Worm (Caenorhabditis elegans) whole organism, late embryonic: ENCODE data around the gene srh-274.

ENCODE experiments used
- F13H6.1 ChIP-seq: sonication (generic microtip); optimal IDR thresholded peaks from 2 replicates; lab custom pipeline; 2016; ENCODE audit warnings: missing genetic modification characterization, missing compliant biosample characterization
- ahr-1 ChIP-seq: sonication (generic microtip); optimal IDR thresholded peaks from 2 replicates; lab custom pipeline; 2016; ENCODE audit warnings: missing genetic modification characterization, missing compliant biosample characterization
- ceh-14 ChIP-seq: sonication (generic microtip); optimal IDR thresholded peaks from 2 replicates; lab custom pipeline; 2016; ENCODE audit warnings: missing genotype, missing genetic modification characterization, missing compliant biosample characterization
- ceh-18 ChIP-seq: sonication (generic microtip); optimal IDR thresholded peaks from 2 replicates; lab custom pipeline; 2016; ENCODE audit warnings: missing genetic modification characterization, missing compliant biosample characterization
- ceh-19 ChIP-seq: fragments of 200-800 bp; sonication (Bioruptor generic); optimal IDR thresholded peaks from 2 replicates; lab custom pipeline; 2018; ENCODE audit warnings: mild to moderate bottlenecking, missing genetic modification characterization, missing compliant biosample characterization
- ceh-2 ChIP-seq: sonication (generic microtip); optimal IDR thresholded peaks from 2 replicates; lab custom pipeline; 2016; ENCODE audit warnings: missing genotype, missing genetic modification characterization, missing compliant biosample characterization
- ceh-31 ChIP-seq: sonication (generic microtip); optimal IDR thresholded peaks from 2 replicates; lab custom pipeline; 2016; ENCODE audit warnings: missing genetic modification characterization, missing compliant biosample characterization
- ceh-34 ChIP-seq: sonication (generic microtip); optimal IDR thresholded peaks from 2 replicates; lab custom pipeline; 2016; ENCODE audit warnings: mild to moderate bottlenecking, missing genetic modification characterization, missing compliant biosample characterization
- ceh-48 ChIP-seq: sonication (generic microtip); optimal IDR thresholded peaks from 2 replicates; lab custom pipeline; 2016; ENCODE audit warnings: missing genetic modification characterization, inconsistent platforms, missing compliant biosample characterization
- ceh-9 ChIP-seq: sonication (generic microtip); optimal IDR thresholded peaks from 2 replicates; lab custom pipeline; 2016; ENCODE audit warnings: mild to moderate bottlenecking, missing genetic modification characterization, inconsistent platforms, missing compliant biosample characterization
- elt-2 ChIP-seq: sonication (generic microtip); optimal IDR thresholded peaks from 2 replicates; lab custom pipeline; 2016; ENCODE audit warnings: missing genetic modification reagents, missing genetic modification characterization, missing compliant biosample characterization
- elt-4 ChIP-seq: sonication (generic microtip); optimal IDR thresholded peaks from 2 replicates; lab custom pipeline; 2016; ENCODE audit warnings: missing genetic modification characterization, missing compliant biosample characterization
- ets-4 ChIP-seq: sonication (generic microtip); optimal IDR thresholded peaks from 2 replicates; lab custom pipeline; 2016; ENCODE audit warnings: missing genetic modification characterization, missing compliant biosample characterization
- fkh-10 ChIP-seq: fragments of 150-350 bp; optimal IDR thresholded peaks from 2 replicates; lab custom pipeline; 2014; ENCODE audit warnings: missing biosample characterization, missing genetic modification reagents, missing genetic modification characterization
- fkh-6 ChIP-seq: sonication (generic microtip); optimal IDR thresholded peaks from 2 replicates; lab custom pipeline; 2016; ENCODE audit warnings: missing genetic modification characterization, missing compliant biosample characterization
- hlh-13 ChIP-seq: fragments of 200-800 bp; sonication (Bioruptor generic); optimal IDR thresholded peaks from 2 replicates; lab custom pipeline; 2018; ENCODE audit warnings: mild to moderate bottlenecking, missing genetic modification characterization, missing compliant biosample characterization
- hlh-15 ChIP-seq: sonication (generic microtip); optimal IDR thresholded peaks from 2 replicates; lab custom pipeline; 2016; ENCODE audit warnings: missing genetic modification characterization, missing compliant biosample characterization
- hlh-30 ChIP-seq: sonication (generic microtip); optimal IDR thresholded peaks from 2 replicates; lab custom pipeline; 2017; ENCODE audit warnings: antibody characterized with exemption, missing genetic modification characterization, missing compliant biosample characterization; ENCODE audit not compliant: insufficient read depth
- hlh-6 ChIP-seq: sonication (generic microtip); optimal IDR thresholded peaks from 2 replicates; lab custom pipeline; 2016; ENCODE audit warnings: missing genotype, missing genetic modification characterization, missing compliant biosample characterization
- hlh-8 ChIP-seq: sonication (generic microtip); optimal IDR thresholded peaks from 2 replicates; lab custom pipeline; 2016; ENCODE audit warnings: missing genotype, missing genetic modification characterization, missing compliant biosample characterization
- nhr-232 ChIP-seq: sonication (generic microtip); optimal IDR thresholded peaks from 2 replicates; lab custom pipeline; 2016; ENCODE audit warnings: missing genetic modification characterization, missing compliant biosample characterization
- npax-4 ChIP-seq: sonication (generic microtip); optimal IDR thresholded peaks from 2 replicates; lab custom pipeline; 2016; ENCODE audit warnings: missing genetic modification characterization, missing compliant biosample characterization
- odd-2 ChIP-seq: sonication (generic microtip); optimal IDR thresholded peaks from 2 replicates; lab custom pipeline; 2017; ENCODE audit warnings: antibody characterized with exemption, mild to moderate bottlenecking, missing genetic modification characterization, missing compliant biosample characterization
- pag-3 ChIP-seq: sonication (generic microtip); optimal IDR thresholded peaks from 2 replicates; lab custom pipeline; 2016; ENCODE audit warnings: missing compliant biosample characterization, missing genetic modification characterization, borderline replicate concordance
- pha-2 ChIP-seq: sonication (generic microtip); optimal IDR thresholded peaks from 2 replicates; lab custom pipeline; 2017; ENCODE audit warnings: mild to moderate bottlenecking, missing genetic modification characterization, missing compliant biosample characterization
- pha-4 ChIP-seq: fragments of 150-350 bp; optimal IDR thresholded peaks from 2 replicates; lab custom pipeline; 2018; ENCODE audit warnings: missing biosample characterization, missing genetic modification reagents, missing genetic modification characterization
- pros-1 ChIP-seq: fragments of 150-350 bp; optimal IDR thresholded peaks from 2 replicates; lab custom pipeline; 2014; ENCODE audit warnings: missing biosample characterization, missing genetic modification reagents, missing genetic modification characterization
- ref-2 ChIP-seq: sonication (generic microtip); optimal IDR thresholded peaks from 2 replicates; lab custom pipeline; 2016; ENCODE audit warnings: missing genetic modification characterization, missing compliant biosample characterization
- sox-2 ChIP-seq: fragments of 200-800 bp; sonication (Bioruptor generic); IDR thresholded peaks from 2 replicates; pipeline ENCODE4 v1.3.6; 2022; ENCODE audit warnings: missing genetic modification reagents, missing genetic modification characterization, missing compliant biosample characterization
- syd-9 ChIP-seq: sonication (generic microtip); optimal IDR thresholded peaks from 2 replicates; lab custom pipeline; 2016; ENCODE audit warnings: mild to moderate bottlenecking, missing genetic modification characterization, moderate library complexity, missing compliant biosample characterization
- tbx-7 ChIP-seq: sonication (generic microtip); optimal IDR thresholded peaks from 2 replicates; lab custom pipeline; 2016; ENCODE audit warnings: missing genotype, missing genetic modification characterization, missing compliant biosample characterization
- ttx-3 ChIP-seq: sonication (generic microtip); optimal IDR thresholded peaks from 2 replicates; lab custom pipeline; 2016; ENCODE audit warnings: missing genetic modification reagents, missing genetic modification characterization, missing compliant biosample characterization
- unc-42 ChIP-seq: sonication (generic microtip); optimal IDR thresholded peaks from 2 replicates; lab custom pipeline; 2016; ENCODE audit warnings: missing genotype, missing genetic modification characterization, missing compliant biosample characterization

srh-274 gene

DNA sequence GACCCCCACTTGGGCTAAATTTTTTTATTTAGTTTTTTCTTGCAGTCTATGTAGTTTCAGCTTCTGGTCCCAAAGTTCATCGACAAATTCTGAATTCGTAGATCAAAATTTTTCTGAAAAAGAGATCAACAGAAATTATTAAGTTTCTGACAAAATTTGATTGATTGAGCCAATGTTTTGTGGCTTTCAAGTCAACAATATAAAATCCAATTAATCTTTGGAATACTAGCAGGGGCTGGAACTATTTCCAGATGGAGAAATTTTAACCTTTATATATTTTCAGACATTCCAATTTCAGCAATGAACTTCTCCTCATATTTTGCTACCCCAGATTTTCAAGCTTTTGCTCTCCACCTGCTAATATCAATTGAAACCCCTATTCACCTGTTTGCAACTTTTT is at the start of gene srh-274:
TSS of gene srh-274 (plus strand) at position 301 of the 400 bp plus-strand sequence.
- TF ChIP-seq hlh-6 (no peak), ceh-48 (tag; lab: Kevin White, UChicago) (no peak), nhr-232 (tag; lab: Kevin White, UChicago) (no peak), unc-42 (tag; lab: Kevin White, UChicago) (no peak), sox-2 (no peak), pha-2 (tag; lab: Kevin White, UChicago) (no peak)

DNA sequence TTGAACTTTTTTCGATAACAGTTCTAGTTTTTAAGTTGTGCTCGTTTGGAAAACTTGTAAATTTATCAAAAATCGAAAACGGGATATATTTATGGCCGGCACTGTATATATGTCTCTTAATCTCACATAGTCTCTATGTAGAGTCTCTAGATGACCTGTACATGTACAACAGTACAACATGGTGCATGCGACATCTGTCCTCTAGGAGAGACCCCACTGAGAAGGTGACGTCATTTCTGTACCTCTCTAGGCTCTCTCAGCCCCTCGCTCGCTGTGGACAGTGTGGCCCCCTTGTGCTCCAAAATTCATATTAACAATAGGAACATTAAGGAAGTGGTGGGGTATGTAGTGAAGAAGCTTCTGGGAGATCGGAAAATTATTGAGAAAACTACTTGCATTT is 45.7 kb upstream of the srh-274 start:
- no peak for TF ChIP-seq hlh-15
- no peak for TF ChIP-seq ets-4 (tag; lab: Kevin White, UChicago)
- TF ChIP-seq tbx-7 (tag; lab: Kevin White, UChicago), result no peak
- TF ChIP-seq nhr-232 (tag; lab: Kevin White, UChicago), result no peak
- peak; percentile 83 for TF ChIP-seq ref-2

DNA sequence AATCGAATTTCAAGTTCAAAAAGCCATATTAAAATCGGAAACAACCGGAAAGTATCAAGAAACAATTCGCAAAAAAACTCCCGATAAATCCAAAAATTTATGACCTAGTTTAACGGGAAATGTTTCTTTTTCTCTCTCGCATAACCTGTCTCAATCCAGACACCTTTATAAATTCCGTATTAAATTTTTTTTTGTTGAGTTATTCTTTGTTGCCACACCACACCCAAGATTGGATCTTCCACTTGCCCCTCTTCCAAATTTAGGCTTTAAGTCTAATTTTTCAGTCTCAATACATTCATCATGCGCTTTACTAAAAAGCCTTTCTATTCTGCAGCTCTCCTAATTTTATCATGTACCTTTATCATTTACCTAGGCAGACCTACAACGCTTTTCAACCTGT is 44.4 kb upstream of the srh-274 start, which contains the start of gene R07C3.3:
TSS of gene R07C3.3 (plus strand) at position 301 of the 400 bp plus-strand sequence.
- TF ChIP-seq ceh-14 (tag; lab: Kevin White, UChicago) (no peak), pag-3 (tag; lab: Kevin White, UChicago) (no peak), elt-4 (tag; lab: Kevin White, UChicago) (no peak), ahr-1 (tag; lab: Kevin White, UChicago) (no peak), hlh-8 (tag; lab: Kevin White, UChicago) (no peak), ceh-9 (tag; lab: Kevin White, UChicago) (no peak), ceh-31 (tag; lab: Kevin White, UChicago) (no peak), hlh-6 (no peak), ref-2 (no peak), hlh-30 (tag; lab: Kevin White, UChicago) (no peak)
- TF ChIP-seq, all 69 proteins: peak for 0

ce11 chrII:940779-941178 is 42.2 kb upstream of the srh-274 start, which contains the start of gene fbxc-36:
Gene fbxc-36, plus strand, starts transcription at chrII:940983.
- TF ChIP-seq ceh-31 (tag; lab: Kevin White, UChicago) (no peak), elt-2 (tag; lab: Kevin White, UChicago) (no peak), ceh-2 (tag; lab: Kevin White, UChicago) (no peak), hlh-30 (tag; lab: Kevin White, UChicago) (peak; percentile 48)

DNA sequence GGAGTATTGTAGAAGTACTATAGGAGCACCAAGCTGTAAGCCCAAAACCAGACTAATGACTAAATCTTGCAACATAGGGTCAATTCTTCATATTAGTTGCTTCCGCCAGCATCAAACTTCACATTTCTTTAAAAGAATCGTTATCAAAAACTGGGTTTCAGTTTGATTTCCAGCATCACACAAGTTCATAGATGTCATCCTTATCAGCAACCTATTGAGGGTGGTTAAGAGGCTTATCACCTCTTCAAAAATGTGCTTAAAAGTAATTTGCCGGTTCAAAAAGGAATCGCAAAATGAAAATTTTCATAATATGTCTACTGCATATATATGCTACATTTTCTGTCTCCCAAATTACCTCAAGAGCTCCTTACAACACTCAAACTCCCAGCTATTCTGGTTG is 39.2 kb upstream of the srh-274 start, which contains the start of gene clec-43:
TSS of gene clec-43 (plus strand) at position 294 of the 400 bp plus-strand sequence.
- TF ChIP-seq syd-9 (tag; lab: Kevin White, UChicago) (no peak), ceh-19 (GFP tag; lab: Kevin White, UChicago) (no peak), ttx-3 (no peak), hlh-13 (GFP tag; lab: Kevin White, UChicago) (no peak), hlh-8 (tag; lab: Kevin White, UChicago) (no peak), ceh-18 (tag; lab: Kevin White, UChicago) (no peak), odd-2 (no peak), sox-2 (no peak), pros-1 (tag; lab: Kevin White, UChicago) (no peak), ceh-34 (no peak), F13H6.1 (tag; lab: Kevin White, UChicago) (no peak), pha-2 (tag; lab: Kevin White, UChicago) (no peak), hlh-15 (no peak), fkh-10 (no peak), npax-4 (tag; lab: Kevin White, UChicago) (no peak), pha-4 (tag; lab: Kevin White, UChicago) (no peak), fkh-6 (tag; lab: Kevin White, UChicago) (no peak)
- TF ChIP-seq, all 69 proteins: peak for 0
